Fruit fly (Drosophila melanogaster) whole organism, embryonic: Measurements from ENCODE around the gene Gmap.

Experiments used
- Abd-B ChIP-seq: fragments of 200-800 bp; sonication (Bioruptor generic); optimal IDR thresholded peaks from 2 replicates; lab custom pipeline; 2018; ENCODE audit warnings: missing biosample characterization, mild to moderate bottlenecking, missing genetic modification characterization, moderate library complexity
- Antp ChIP-seq: fragments of 200-800 bp; sonication (Bioruptor generic); optimal IDR thresholded peaks from 3 replicates; lab custom pipeline; 2016; ENCODE audit warnings: missing biosample characterization, missing genetic modification characterization
- CG10267 ChIP-seq: fragments of 200-800 bp; sonication (Bioruptor generic); optimal IDR thresholded peaks from 2 replicates; lab custom pipeline; 2018; ENCODE audit warnings: missing biosample characterization, mild to moderate bottlenecking, missing genetic modification characterization, moderate library complexity
- CG10959 ChIP-seq: fragments of 200-800 bp; sonication (Bioruptor generic); IDR thresholded peaks from 2 replicates; pipeline ENCODE4 v1.3.6; 2022; ENCODE audit warnings: missing biosample characterization, missing genetic modification characterization
- CG10979 ChIP-seq: fragments of 200-800 bp; sonication (Bioruptor generic); optimal IDR thresholded peaks from 2 replicates; lab custom pipeline; 2018; ENCODE audit warnings: missing biosample characterization, mild to moderate bottlenecking, missing genetic modification characterization, moderate library complexity
- CG11456 ChIP-seq: fragments of 200-800 bp; sonication (Bioruptor generic); IDR thresholded peaks from 3 replicates; pipeline ENCODE4 v1.3.6; 2022; ENCODE audit warnings: missing biosample characterization, missing genetic modification characterization
- CG11695 ChIP-seq: fragments of 200-800 bp; sonication (Bioruptor generic); IDR thresholded peaks from 3 replicates; pipeline ENCODE4 v1.3.6; 2022; ENCODE audit warnings: missing biosample characterization, missing genetic modification characterization
- CG12071 ChIP-seq: fragments of 200-800 bp; sonication (Bioruptor generic); optimal IDR thresholded peaks from 3 replicates; lab custom pipeline; 2018; ENCODE audit warnings: missing biosample characterization, mild to moderate bottlenecking, missing genetic modification characterization
- CG1529 ChIP-seq: fragments of 200-800 bp; sonication (Bioruptor generic); optimal IDR thresholded peaks from 3 replicates; lab custom pipeline; 2018; ENCODE audit warnings: missing biosample characterization, missing genetic modification characterization
- CG1603 ChIP-seq: fragments of 200-800 bp; sonication (Bioruptor generic); optimal IDR thresholded peaks from 2 replicates; lab custom pipeline; 2019; ENCODE audit warnings: missing biosample characterization, mild to moderate bottlenecking, missing genetic modification characterization, moderate library complexity
- CG1647 ChIP-seq: fragments of 200-800 bp; sonication (Bioruptor generic); optimal IDR thresholded peaks from 3 replicates; lab custom pipeline; 2016; ENCODE audit warnings: missing biosample characterization, missing genetic modification characterization
- CG18011 ChIP-seq: fragments of 200-800 bp; sonication (Bioruptor generic); optimal IDR thresholded peaks from 2 replicates; lab custom pipeline; 2017; ENCODE audit warnings: missing biosample characterization, missing genetic modification characterization, mild to moderate bottlenecking, moderate library complexity, missing genotype
- CG18262 ChIP-seq: fragments of 200-800 bp; optimal IDR thresholded peaks from 3 replicates; lab custom pipeline; 2019; ENCODE audit warnings: missing biosample characterization, mild to moderate bottlenecking, missing genetic modification characterization, moderate library complexity
- CG18764 ChIP-seq: fragments of 200-800 bp; sonication (Bioruptor generic); optimal IDR thresholded peaks from 3 replicates; lab custom pipeline; 2016; ENCODE audit warnings: missing biosample characterization, missing genetic modification characterization
- CG2875 ChIP-seq: fragments of 200-800 bp; sonication (Bioruptor generic); optimal IDR thresholded peaks from 2 replicates; lab custom pipeline; 2017; ENCODE audit warnings: missing biosample characterization, mild to moderate bottlenecking, missing genetic modification characterization, missing genetic modification reagents
- CG3407 ChIP-seq: fragments of 200-800 bp; sonication (Bioruptor generic); optimal IDR thresholded peaks from 2 replicates; lab custom pipeline; 2018; ENCODE audit warnings: missing biosample characterization, mild to moderate bottlenecking, missing genetic modification characterization
- CG34422 ChIP-seq: fragments of 200-800 bp; sonication (Bioruptor generic); IDR thresholded peaks from 3 replicates; pipeline ENCODE4 v1.3.6; 2022; ENCODE audit warnings: missing biosample characterization, missing genetic modification characterization
- CG4360 ChIP-seq: fragments of 200-800 bp; sonication (Bioruptor generic); IDR thresholded peaks from 2 replicates; pipeline ENCODE4 v1.3.6; 2022; ENCODE audit warnings: missing biosample characterization, missing genetic modification characterization
- CG4707 ChIP-seq: fragments of 200-800 bp; sonication (Bioruptor generic); optimal IDR thresholded peaks from 2 replicates; lab custom pipeline; 2018; ENCODE audit warnings: missing biosample characterization, mild to moderate bottlenecking, missing genetic modification characterization, moderate library complexity
- CG8359 ChIP-seq: fragments of 200-800 bp; sonication (Bioruptor generic); optimal IDR thresholded peaks from 2 replicates; lab custom pipeline; 2017; ENCODE audit warnings: missing biosample characterization, mild to moderate bottlenecking, missing genetic modification characterization, borderline replicate concordance
- CG8924 ChIP-seq: fragments of 200-800 bp; optimal IDR thresholded peaks from 3 replicates; lab custom pipeline; 2019; ENCODE audit warnings: missing biosample characterization, mild to moderate bottlenecking, missing genetic modification characterization, moderate library complexity
- CTCF ChIP-seq: fragments of 200-800 bp; sonication (Bioruptor generic); optimal IDR thresholded peaks from 2 replicates; lab custom pipeline; 2017; ENCODE audit warnings: missing biosample characterization, mild to moderate bottlenecking, missing genetic modification characterization, moderate library complexity
- CkIIα-i1 ChIP-seq: fragments of 200-800 bp; sonication (Bioruptor generic); IDR thresholded peaks from 2 replicates; pipeline ENCODE4 v1.3.6; 2022; ENCODE audit warnings: missing biosample characterization, missing genetic modification characterization
- Dad ChIP-seq: fragments of 200-800 bp; sonication (Bioruptor generic); optimal IDR thresholded peaks from 3 replicates; lab custom pipeline; 2016; ENCODE audit warnings: missing biosample characterization, missing genetic modification characterization
- Dip3 ChIP-seq: fragments of 200-800 bp; sonication (Bioruptor generic); optimal IDR thresholded peaks from 3 replicates; lab custom pipeline; 2016; ENCODE audit warnings: missing biosample characterization, missing genetic modification characterization
- Fer3 ChIP-seq: fragments of 200-800 bp; sonication (Bioruptor generic); optimal IDR thresholded peaks from 2 replicates; lab custom pipeline; 2018; ENCODE audit warnings: missing biosample characterization, mild to moderate bottlenecking, missing genetic modification characterization, moderate library complexity
- H2.0 ChIP-seq: fragments of 200-800 bp; sonication (Bioruptor generic); IDR thresholded peaks from 2 replicates; pipeline ENCODE4 v1.3.6; 2022; ENCODE audit warnings: missing biosample characterization, missing genetic modification characterization
- Nf-YA ChIP-seq: fragments of 200-800 bp; sonication (Bioruptor generic); IDR thresholded peaks from 2 replicates; pipeline ENCODE4 v1.3.6; 2022; ENCODE audit warnings: missing biosample characterization, missing genetic modification characterization
- ap ChIP-seq: fragments of 200-800 bp; sonication (Bioruptor generic); IDR thresholded peaks from 2 replicates; pipeline ENCODE4 v1.3.6; 2022; ENCODE audit warnings: missing biosample characterization, missing genetic modification characterization
- ash1 ChIP-seq: fragments of 200-800 bp; sonication (Bioruptor generic); optimal IDR thresholded peaks from 2 replicates; lab custom pipeline; 2018; ENCODE audit warnings: missing biosample characterization, mild to moderate bottlenecking, missing genetic modification characterization
- bcd ChIP-seq: fragments of 200-800 bp; sonication (Bioruptor generic); optimal IDR thresholded peaks from 2 replicates; lab custom pipeline; 2017; ENCODE audit warnings: missing biosample characterization, mild to moderate bottlenecking, missing genetic modification characterization
- bsh ChIP-seq, 2 experiments: fragments of 200-800 bp; sonication (Bioruptor generic); optimal IDR thresholded peaks; 2 replicates each; lab custom pipeline; 2017 to 2018; ENCODE audit warnings: mild to moderate bottlenecking in 2 of 2, missing biosample characterization in 2 of 2, missing genetic modification characterization in 2 of 2, moderate library complexity in 1 of 2
- cas ChIP-seq: fragments of 200-800 bp; sonication (Bioruptor generic); IDR thresholded peaks from 2 replicates; pipeline ENCODE4 v1.3.6; 2022; ENCODE audit warnings: missing biosample characterization, missing genetic modification characterization
- cato ChIP-seq: fragments of 200-800 bp; sonication (Bioruptor generic); optimal IDR thresholded peaks from 2 replicates; lab custom pipeline; 2016; ENCODE audit warnings: missing biosample characterization, missing genetic modification characterization, borderline replicate concordance
- chm ChIP-seq: fragments of 200-800 bp; sonication (Bioruptor generic); IDR thresholded peaks from 2 replicates; pipeline ENCODE4 v1.3.6; 2022; ENCODE audit warnings: missing biosample characterization, missing genetic modification characterization
- dati ChIP-seq: fragments of 200-800 bp; sonication (Bioruptor generic); IDR thresholded peaks from 2 replicates; pipeline ENCODE4 v1.3.6; 2022; ENCODE audit warnings: missing biosample characterization, missing genetic modification characterization
- gcm ChIP-seq: fragments of 200-800 bp; sonication (Bioruptor generic); optimal IDR thresholded peaks from 2 replicates; lab custom pipeline; 2019; ENCODE audit warnings: missing biosample characterization, mild to moderate bottlenecking, missing genetic modification characterization, moderate library complexity
- gem ChIP-seq: fragments of 200-800 bp; sonication (Bioruptor generic); optimal IDR thresholded peaks from 2 replicates; lab custom pipeline; 2019; ENCODE audit warnings: missing biosample characterization, mild to moderate bottlenecking, missing genetic modification characterization, moderate library complexity
- grau ChIP-seq: fragments of 200-800 bp; optimal IDR thresholded peaks from 3 replicates; lab custom pipeline; 2019; ENCODE audit warnings: missing biosample characterization, mild to moderate bottlenecking, missing genetic modification characterization, moderate library complexity
- grn ChIP-seq: fragments of 200-800 bp; sonication (Bioruptor generic); optimal IDR thresholded peaks from 3 replicates; lab custom pipeline; 2017; ENCODE audit warnings: missing biosample characterization, missing genetic modification characterization
- gt ChIP-seq: fragments of 200-800 bp; sonication (Bioruptor generic); IDR thresholded peaks from 2 replicates; pipeline ENCODE4 v1.3.6; 2022; ENCODE audit warnings: missing biosample characterization, missing genetic modification characterization
- knrl ChIP-seq: fragments of 200-800 bp; sonication (Bioruptor generic); IDR thresholded peaks from 3 replicates; pipeline ENCODE4 v1.3.6; 2022; ENCODE audit warnings: missing biosample characterization, missing genetic modification characterization; ENCODE audit not compliant: partially characterized antibody
- lilli ChIP-seq: fragments of 200-800 bp; sonication (Bioruptor generic); optimal IDR thresholded peaks from 3 replicates; lab custom pipeline; 2016; ENCODE audit warnings: missing biosample characterization, missing genetic modification characterization
- pita ChIP-seq: fragments of 200-800 bp; sonication (Bioruptor generic); optimal IDR thresholded peaks from 2 replicates; lab custom pipeline; 2017; ENCODE audit warnings: missing biosample characterization, mild to moderate bottlenecking, missing genetic modification characterization
- sd ChIP-seq: fragments of 200-800 bp; sonication (Bioruptor generic); optimal IDR thresholded peaks from 3 replicates; lab custom pipeline; 2018; ENCODE audit warnings: missing biosample characterization, mild to moderate bottlenecking, missing genetic modification characterization, moderate library complexity
- sens-2 ChIP-seq: fragments of 200-800 bp; sonication (Bioruptor generic); IDR thresholded peaks from 2 replicates; pipeline ENCODE4 v1.3.6; 2022; ENCODE audit warnings: missing biosample characterization, missing genetic modification characterization
- seq ChIP-seq: fragments of 200-800 bp; sonication (Bioruptor generic); IDR thresholded peaks from 2 replicates; pipeline ENCODE4 v1.3.6; 2022; ENCODE audit warnings: missing biosample characterization, missing genetic modification characterization
- slou ChIP-seq: fragments of 200-800 bp; sonication (Bioruptor generic); optimal IDR thresholded peaks from 3 replicates; lab custom pipeline; 2016; ENCODE audit warnings: missing biosample characterization, missing genetic modification characterization
- sna ChIP-seq: fragments of 200-800 bp; sonication (Bioruptor generic); IDR thresholded peaks from 2 replicates; pipeline ENCODE4 v1.3.6; 2022; ENCODE audit warnings: missing biosample characterization, missing genetic modification characterization; ENCODE audit not compliant: partially characterized antibody
- toy ChIP-seq: fragments of 200-800 bp; sonication (Bioruptor generic); IDR thresholded peaks from 2 replicates; pipeline ENCODE4 v1.3.6; 2022; ENCODE audit warnings: missing biosample characterization, missing genetic modification characterization
- yki ChIP-seq: fragments of >200 bp; optimal IDR thresholded peaks from 3 replicates; lab custom pipeline; 2018

Gmap gene

DNA sequence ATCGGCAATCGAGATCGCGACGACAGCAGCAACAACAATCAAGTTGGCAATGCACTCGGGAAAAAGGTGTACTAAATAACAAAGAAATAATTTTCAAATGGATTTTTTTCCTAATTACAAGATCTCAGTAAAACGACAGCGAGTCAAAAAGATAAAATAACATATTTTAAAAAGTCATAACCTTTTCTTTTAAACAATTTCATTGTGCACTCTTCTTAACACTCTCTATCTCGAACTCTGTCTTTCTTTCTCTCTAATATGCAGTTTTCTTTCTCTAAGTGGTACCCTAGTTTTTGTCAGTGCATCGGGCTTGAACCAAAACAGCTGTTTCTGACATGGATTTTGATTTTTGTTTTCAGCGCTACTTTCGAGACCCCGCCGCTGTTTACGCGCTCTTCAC, 62.3 kb downstream of the Gmap start (continued):
- TF ChIP-seq CG18262 (tag; lab: Kevin White, UChicago): peak; percentile 74
- TF ChIP-seq CG2875 (GFP tag; lab: Kevin White, UChicago): peak; percentile 65
- TF ChIP-seq gt (GFP tag; lab: Robert Waterston, UW): no peak
- peak; percentile 72 for TF ChIP-seq CG34422 (GFP tag; lab: Robert Waterston, UW)
- no peak for TF ChIP-seq yki (lab: Kevin White, UChicago)
- no peak for TF ChIP-seq CG10959 (GFP tag; lab: Robert Waterston, UW)
- peak; percentile 23; the same call in 1 of the 2 replicates for TF ChIP-seq toy
- peak; percentile 20 for TF ChIP-seq CG1603 (tag; lab: Kevin White, UChicago)
- TF ChIP-seq CG18011: peak; percentile 42
- TF ChIP-seq Fer3 (tag; lab: Kevin White, UChicago): peak; percentile 79
- TF ChIP-seq sd (tag; lab: Kevin White, UChicago): peak; percentile 37
- no peak for TF ChIP-seq knrl
- TF ChIP-seq CG1529 (GFP tag; lab: Kevin White, UChicago): peak; percentile 56
- peak; percentile 72 for TF ChIP-seq CG10979
- TF ChIP-seq CG10267: peak; percentile 62
- TF ChIP-seq Antp (GFP tag; lab: Kevin White, UChicago): peak; percentile 66
- peak in 1 of 2 experiments; percentile 63 for TF ChIP-seq bsh (GFP tag; optimal IDR thresholded peaks at IDR 0.05; lab: Kevin White, UChicago)
- TF ChIP-seq cas (GFP tag; lab: Robert Waterston, UW): peak; percentile 42; the same call in 1 of the 2 replicates
- TF ChIP-seq slou: peak; percentile 16
- peak; percentile 23 for TF ChIP-seq Dad
- peak; percentile 89 for TF ChIP-seq gem
- TF ChIP-seq cato (GFP tag; lab: Kevin White, UChicago): peak; percentile 33
- no peak for TF ChIP-seq chm
- TF ChIP-seq lilli (GFP tag; lab: Kevin White, UChicago): peak; percentile 77
- peak; percentile 32 for TF ChIP-seq CG12071 (GFP tag; lab: Kevin White, UChicago)
- no peak for TF ChIP-seq CG4360 (GFP tag; lab: Robert Waterston, UW)
- TF ChIP-seq gcm: peak; percentile 50
- no peak for TF ChIP-seq CTCF (GFP tag; lab: Kevin White, UChicago)
- 0 out of 2 replicates have a peak, but pooled peaks have one; percentile 6 for TF ChIP-seq dati (GFP tag; lab: Robert Waterston, UW)
- TF ChIP-seq CkIIα-i1 (GFP tag; lab: Robert Waterston, UW): no peak
- TF ChIP-seq grau: peak; percentile 87
- TF ChIP-seq CG8924 (tag; lab: Kevin White, UChicago): peak; percentile 81
- TF ChIP-seq bcd (GFP tag; lab: Kevin White, UChicago): peak; percentile 78
- no peak for TF ChIP-seq sna (GFP tag; lab: Robert Waterston, UW)
- peak; percentile 52 for TF ChIP-seq CG18764 (GFP tag; lab: Kevin White, UChicago)
- TF ChIP-seq Nf-YA (GFP tag; lab: Robert Waterston, UW): peak; percentile 32; the same call in 1 of the 2 replicates
- TF ChIP-seq pita (GFP tag; lab: Kevin White, UChicago): no peak
- TF ChIP-seq ash1 (GFP tag; lab: Kevin White, UChicago): no peak
- peak; percentile 75; the same call in 2 of the 3 replicates for TF ChIP-seq CG11695
- peak; percentile 25 for TF ChIP-seq CG8359 (GFP tag; lab: Kevin White, UChicago)
- TF ChIP-seq CG3407 (GFP tag; lab: Kevin White, UChicago): peak; percentile 33
- no peak for TF ChIP-seq CG4707 (GFP tag; lab: Kevin White, UChicago)
- TF ChIP-seq Dip3: peak; percentile 54
- peak; percentile 39 for TF ChIP-seq CG1647
- peak; percentile 75 for TF ChIP-seq Abd-B (GFP tag; lab: Kevin White, UChicago)
- TF ChIP-seq CG11456: no peak
- TF ChIP-seq grn (GFP tag; lab: Kevin White, UChicago): no peak
- peak; percentile 67; the same call in 1 of the 2 replicates for TF ChIP-seq seq (GFP tag; lab: Robert Waterston, UW)
- peak; percentile 61 for TF ChIP-seq H2.0
- 0 out of 2 replicates have a peak, but pooled peaks have one; percentile 28 for TF ChIP-seq sens-2 (GFP tag; lab: Robert Waterston, UW)
- TF ChIP-seq ap (GFP tag; lab: Robert Waterston, UW): peak; percentile 51
